Fruit fly (Drosophila melanogaster) whole organism, embryonic: ENCODE results near the gene CG14442.

Experiments used
- CG10147 ChIP-seq: fragments of 200-800 bp; sonication (Bioruptor generic); optimal IDR thresholded peaks from 2 replicates; lab custom pipeline; 2019; ENCODE audit warnings: missing biosample characterization, mild to moderate bottlenecking, missing genetic modification characterization, moderate library complexity
- CG11560 ChIP-seq: fragments of 200-800 bp; sonication (Bioruptor generic); IDR thresholded peaks from 3 replicates; pipeline ENCODE4 v1.3.6; 2022; ENCODE audit warnings: missing biosample characterization, missing genetic modification characterization
- CG12942 ChIP-seq: fragments of 200-800 bp; sonication (Bioruptor generic); optimal IDR thresholded peaks from 3 replicates; lab custom pipeline; 2016; ENCODE audit warnings: missing biosample characterization, missing genetic modification characterization
- CG17385 ChIP-seq: fragments of 200-800 bp; sonication (Bioruptor generic); optimal IDR thresholded peaks from 3 replicates; lab custom pipeline; 2018; ENCODE audit warnings: missing biosample characterization, mild to moderate bottlenecking, missing genetic modification characterization
- CG17612 ChIP-seq: fragments of 200-800 bp; sonication (Bioruptor generic); IDR thresholded peaks from 2 replicates; pipeline ENCODE4 v1.3.6; 2022; ENCODE audit warnings: missing biosample characterization, missing genetic modification characterization
- CG18764 ChIP-seq: fragments of 200-800 bp; sonication (Bioruptor generic); optimal IDR thresholded peaks from 3 replicates; lab custom pipeline; 2016; ENCODE audit warnings: missing biosample characterization, missing genetic modification characterization
- CG2678 ChIP-seq: fragments of 200-800 bp; sonication (Bioruptor generic); optimal IDR thresholded peaks from 3 replicates; lab custom pipeline; 2019; ENCODE audit warnings: missing biosample characterization, mild to moderate bottlenecking, missing genetic modification characterization, moderate library complexity
- CG2875 ChIP-seq: fragments of 200-800 bp; sonication (Bioruptor generic); optimal IDR thresholded peaks from 2 replicates; lab custom pipeline; 2017; ENCODE audit warnings: missing biosample characterization, mild to moderate bottlenecking, missing genetic modification characterization, missing genetic modification reagents
- CG30403 ChIP-seq: fragments of 200-800 bp; sonication (Bioruptor generic); optimal IDR thresholded peaks from 3 replicates; lab custom pipeline; 2016; ENCODE audit warnings: missing biosample characterization, missing genetic modification characterization
- CG31224 ChIP-seq: fragments of 200-800 bp; sonication (Bioruptor generic); IDR thresholded peaks from 2 replicates; pipeline ENCODE4 v1.3.6; 2022; ENCODE audit warnings: missing biosample characterization, missing genetic modification characterization
- CG32767 ChIP-seq: fragments of 200-800 bp; sonication (Bioruptor generic); IDR thresholded peaks from 2 replicates; pipeline ENCODE4 v1.3.6; 2022; ENCODE audit warnings: missing biosample characterization, missing genetic modification characterization
- CG3281 ChIP-seq: fragments of 200-800 bp; sonication (Bioruptor generic); optimal IDR thresholded peaks from 3 replicates; lab custom pipeline; 2017; ENCODE audit warnings: missing biosample characterization, mild to moderate bottlenecking, missing genetic modification characterization
- CG6175 ChIP-seq: fragments of 200-800 bp; sonication (Bioruptor generic); IDR thresholded peaks from 3 replicates; pipeline ENCODE4 v1.3.6; 2022; ENCODE audit warnings: missing biosample characterization, missing genetic modification characterization
- CG6765 ChIP-seq: fragments of 200-800 bp; sonication (Bioruptor generic); optimal IDR thresholded peaks from 3 replicates; lab custom pipeline; 2017; ENCODE audit warnings: missing biosample characterization, mild to moderate bottlenecking, missing genetic modification characterization
- CG6791 ChIP-seq: fragments of 200-800 bp; sonication (Bioruptor generic); IDR thresholded peaks from 3 replicates; pipeline ENCODE4 v1.3.6; 2022; ENCODE audit warnings: missing biosample characterization, missing genetic modification characterization; ENCODE audit not compliant: partially characterized antibody
- CoRest ChIP-seq: fragments of 200-800 bp; sonication (Bioruptor generic); optimal IDR thresholded peaks from 3 replicates; lab custom pipeline; 2018; ENCODE audit warnings: missing biosample characterization, mild to moderate bottlenecking, missing genetic modification characterization, moderate library complexity
- D19B ChIP-seq: fragments of 200-800 bp; sonication (Bioruptor generic); optimal IDR thresholded peaks from 2 replicates; lab custom pipeline; 2017; ENCODE audit warnings: missing biosample characterization, mild to moderate bottlenecking, missing genetic modification characterization
- Fer1 ChIP-seq: fragments of 200-800 bp; sonication (Bioruptor generic); optimal IDR thresholded peaks from 2 replicates; lab custom pipeline; 2017; ENCODE audit warnings: missing biosample characterization, mild to moderate bottlenecking, missing genetic modification characterization
- Gug ChIP-seq: fragments of 200-800 bp; sonication (Bioruptor generic); IDR thresholded peaks from 4 replicates; pipeline ENCODE4 v1.3.6; 2022; ENCODE audit warnings: missing biosample characterization, missing genetic modification characterization
- Hr51 ChIP-seq, 2 experiments: fragments of 200-800 bp; sonication (Bioruptor generic); optimal IDR thresholded peaks; 2 replicates in 1 of 2; 3 replicates in 1 of 2; lab custom pipeline; 2016 to 2018; ENCODE audit warnings: missing biosample characterization in 2 of 2, missing genetic modification characterization in 2 of 2, mild to moderate bottlenecking in 1 of 2, moderate library complexity in 1 of 2
- Jarid2 ChIP-seq: fragments of 200-800 bp; sonication (Bioruptor generic); optimal IDR thresholded peaks from 3 replicates; lab custom pipeline; 2017; ENCODE audit warnings: mild to moderate bottlenecking, missing biosample characterization, missing genetic modification reagents, missing genetic modification characterization
- Meics ChIP-seq: fragments of 200-800 bp; sonication (Bioruptor generic); optimal IDR thresholded peaks from 2 replicates; lab custom pipeline; 2017; ENCODE audit warnings: missing biosample characterization, mild to moderate bottlenecking, missing genetic modification characterization
- Myb ChIP-seq: fragments of 200-800 bp; sonication (Bioruptor generic); optimal IDR thresholded peaks from 2 replicates; lab custom pipeline; 2016; ENCODE audit warnings: missing biosample characterization, missing genetic modification characterization
- NFAT ChIP-seq: fragments of 200-800 bp; sonication (Bioruptor generic); IDR thresholded peaks from 2 replicates; pipeline ENCODE4 v1.3.6; 2022; ENCODE audit warnings: missing biosample characterization, missing genetic modification characterization
- Oaz ChIP-seq: fragments of 200-800 bp; sonication (Bioruptor generic); IDR thresholded peaks from 2 replicates; pipeline ENCODE4 v1.3.6; 2022; ENCODE audit warnings: missing biosample characterization, missing genetic modification characterization
- Sin3A ChIP-seq: fragments of >200 bp; optimal IDR thresholded peaks from 2 replicates; lab custom pipeline; 2018
- Sox102F ChIP-seq: fragments of 200-800 bp; sonication (Bioruptor generic); optimal IDR thresholded peaks from 2 replicates; lab custom pipeline; 2018; ENCODE audit warnings: missing biosample characterization, mild to moderate bottlenecking, missing genetic modification characterization, moderate library complexity
- Trl ChIP-seq, 3 experiments: fragments of >200 bp in 2 of 3; fragments of 200-800 bp in 1 of 3; sonication (Bioruptor generic) in 1 of 3; optimal IDR thresholded peaks; 2 replicates in 1 of 3; 3 replicates in 2 of 3; lab custom pipeline; 2016 to 2017; ENCODE audit warnings: missing biosample characterization in 1 of 3, missing genetic modification characterization in 1 of 3
- Usf ChIP-seq: fragments of 200-800 bp; sonication (Bioruptor generic); optimal IDR thresholded peaks from 2 replicates; lab custom pipeline; 2017; ENCODE audit warnings: missing genotype, missing biosample characterization, missing genetic modification characterization
- Xbp1 ChIP-seq: fragments of 200-800 bp; sonication (Bioruptor generic); optimal IDR thresholded peaks from 3 replicates; lab custom pipeline; 2016; ENCODE audit warnings: missing biosample characterization, mild to moderate bottlenecking, missing genetic modification characterization
- ap ChIP-seq: fragments of 200-800 bp; sonication (Bioruptor generic); IDR thresholded peaks from 2 replicates; pipeline ENCODE4 v1.3.6; 2022; ENCODE audit warnings: missing biosample characterization, missing genetic modification characterization
- ato ChIP-seq: fragments of 200-800 bp; sonication (Bioruptor generic); IDR thresholded peaks from 2 replicates; pipeline ENCODE4 v1.3.6; 2022; ENCODE audit warnings: missing biosample characterization, missing genetic modification characterization; ENCODE audit not compliant: partially characterized antibody
- bsh ChIP-seq, 2 experiments: fragments of 200-800 bp; sonication (Bioruptor generic); optimal IDR thresholded peaks; 2 replicates each; lab custom pipeline; 2017 to 2018; ENCODE audit warnings: mild to moderate bottlenecking in 2 of 2, missing biosample characterization in 2 of 2, missing genetic modification characterization in 2 of 2, moderate library complexity in 1 of 2
- chinmo ChIP-seq: fragments of 200-800 bp; sonication (Bioruptor generic); IDR thresholded peaks from 4 replicates; pipeline ENCODE4 v1.3.6; 2022; ENCODE audit warnings: missing biosample characterization, missing genetic modification characterization; ENCODE audit not compliant: partially characterized antibody
- chm ChIP-seq: fragments of 200-800 bp; sonication (Bioruptor generic); IDR thresholded peaks from 2 replicates; pipeline ENCODE4 v1.3.6; 2022; ENCODE audit warnings: missing biosample characterization, missing genetic modification characterization
- cwo ChIP-seq: fragments of 200-800 bp; sonication (Bioruptor generic); optimal IDR thresholded peaks from 3 replicates; lab custom pipeline; 2017; ENCODE audit warnings: missing biosample characterization, missing genetic modification characterization, mild to moderate bottlenecking, moderate library complexity, missing genetic modification reagents
- dpn ChIP-seq, 2 experiments: fragments of 200-800 bp; sonication (Bioruptor generic); optimal IDR thresholded peaks; 3 replicates each; lab custom pipeline; 2016; ENCODE audit warnings: missing biosample characterization in 2 of 2, missing genetic modification characterization in 2 of 2
- dysf ChIP-seq: fragments of 200-800 bp; sonication (Bioruptor generic); IDR thresholded peaks from 3 replicates; pipeline ENCODE4 v1.3.6; 2022; ENCODE audit warnings: missing biosample characterization, missing genetic modification characterization
- ewg ChIP-seq: fragments of 200-800 bp; sonication (Bioruptor generic); optimal IDR thresholded peaks from 3 replicates; lab custom pipeline; 2017; ENCODE audit warnings: mild to moderate bottlenecking, missing biosample characterization, missing genetic modification reagents, missing genetic modification characterization
- exex ChIP-seq: fragments of 200-800 bp; sonication (Bioruptor generic); optimal IDR thresholded peaks from 4 replicates; lab custom pipeline; 2018; ENCODE audit warnings: missing biosample characterization, mild to moderate bottlenecking, missing genetic modification characterization, moderate library complexity
- fd96Cb ChIP-seq: fragments of 200-800 bp; sonication (Bioruptor generic); optimal IDR thresholded peaks from 2 replicates; lab custom pipeline; 2018; ENCODE audit warnings: missing biosample characterization, mild to moderate bottlenecking, missing genetic modification characterization, moderate library complexity
- ftz-f1 ChIP-seq: fragments of 200-800 bp; sonication (Bioruptor generic); optimal IDR thresholded peaks from 2 replicates; lab custom pipeline; 2016; ENCODE audit warnings: missing biosample characterization, missing genetic modification characterization
- gem ChIP-seq: fragments of 200-800 bp; sonication (Bioruptor generic); optimal IDR thresholded peaks from 2 replicates; lab custom pipeline; 2019; ENCODE audit warnings: missing biosample characterization, mild to moderate bottlenecking, missing genetic modification characterization, moderate library complexity
- gt ChIP-seq: fragments of 200-800 bp; sonication (Bioruptor generic); IDR thresholded peaks from 2 replicates; pipeline ENCODE4 v1.3.6; 2022; ENCODE audit warnings: missing biosample characterization, missing genetic modification characterization
- klu ChIP-seq: fragments of 200-800 bp; sonication (Bioruptor generic); IDR thresholded peaks from 2 replicates; pipeline ENCODE4 v1.3.6; 2022; ENCODE audit warnings: missing biosample characterization, missing genetic modification characterization
- row ChIP-seq: fragments of 200-800 bp; sonication (Bioruptor generic); IDR thresholded peaks from 3 replicates; pipeline ENCODE4 v1.3.6; 2022; ENCODE audit warnings: missing biosample characterization, missing genetic modification characterization
- sens ChIP-seq: fragments of 200-800 bp; sonication (Bioruptor generic); peaks from one replicate; lab custom pipeline; 2016; ENCODE audit warnings: missing biosample characterization, missing genetic modification characterization
- slp2 ChIP-seq: fragments of 200-800 bp; sonication (Bioruptor generic); optimal IDR thresholded peaks from 2 replicates; lab custom pipeline; 2016; ENCODE audit warnings: missing biosample characterization, missing genetic modification characterization
- sug ChIP-seq: fragments of 200-800 bp; optimal IDR thresholded peaks from 2 replicates; lab custom pipeline; 2019; ENCODE audit warnings: missing biosample characterization, mild to moderate bottlenecking, missing genetic modification characterization, moderate library complexity
- trh ChIP-seq: fragments of 200-800 bp; sonication (Bioruptor generic); optimal IDR thresholded peaks from 2 replicates; lab custom pipeline; 2016; ENCODE audit warnings: missing biosample characterization, missing genetic modification characterization
- yki ChIP-seq: fragments of >200 bp; optimal IDR thresholded peaks from 3 replicates; lab custom pipeline; 2018

The CG14442 gene

dm6 chrX:6702028-6702433 is 7.2 kb upstream of the CG14442 start (continued):
- TF ChIP-seq Gug (GFP tag; lab: Robert Waterston, UW) (peak; percentile 45; the same call in 2 of the 4 replicates), CG31224 (GFP tag; lab: Robert Waterston, UW) (no peak), ewg (GFP tag; lab: Kevin White, UChicago) (peak; percentile 57), Fer1 (peak; percentile 14), CG12942 (GFP tag; lab: Kevin White, UChicago) (peak; percentile 44), CG11560 (0 out of 3 replicates have a peak, but pooled peaks have one; percentile 16), exex (tag; lab: Kevin White, UChicago) (no peak), Xbp1 (GFP tag; lab: Kevin White, UChicago) (peak; percentile 67), NFAT (GFP tag; lab: Robert Waterston, UW) (no peak), Meics (GFP tag; lab: Kevin White, UChicago) (peak; percentile 49), Trl (optimal IDR thresholded peaks at IDR 0.05; lab: Kevin White, UChicago) (no peak), Trl (GFP tag; optimal IDR thresholded peaks at IDR 0.05; lab: Kevin White, UChicago) (peak; percentile 37), CoRest (peak; percentile 79), CG2875 (peak; percentile 59), gt (GFP tag; lab: Robert Waterston, UW) (peak; percentile 19; the same call in 1 of the 2 replicates), klu (GFP tag; lab: Robert Waterston, UW) (0 out of 2 replicates have a peak, but pooled peaks have one; percentile 28), gem (peak; percentile 82), CG17612 (GFP tag; lab: Robert Waterston, UW) (no peak), Sox102F (GFP tag; lab: Kevin White, UChicago) (peak; percentile 87), ato (no peak), CG6765 (GFP tag; lab: Kevin White, UChicago) (peak; percentile 7), Usf (no peak), CG3281 (GFP tag; lab: Kevin White, UChicago) (peak; percentile 15), Oaz (GFP tag; lab: Robert Waterston, UW) (no peak), CG10147 (GFP tag; lab: Kevin White, UChicago) (peak; percentile 18), D19B (GFP tag; lab: Kevin White, UChicago) (no peak), sens (GFP tag; lab: Kevin White, UChicago) (peak; percentile 95), slp2 (GFP tag; lab: Kevin White, UChicago) (peak; percentile 62), dpn (GFP tag; optimal IDR thresholded peaks at IDR 0.05; lab: Kevin White, UChicago) (peak; percentile 56 to 63), CG32767 (peak; percentile 70; the same call in 1 of the 2 replicates), trh (GFP tag; lab: Kevin White, UChicago) (no peak), chinmo (GFP tag; lab: Robert Waterston, UW) (no peak), row (GFP tag; lab: Robert Waterston, UW) (peak; percentile 74), dysf (peak; percentile 68), CG18764 (peak; percentile 23), CG6791 (GFP tag; lab: Robert Waterston, UW) (no peak), ftz-f1 (GFP tag; lab: Kevin White, UChicago) (no peak), Myb (no peak), chm (GFP tag; lab: Robert Waterston, UW) (no peak), bsh (GFP tag; optimal IDR thresholded peaks at IDR 0.05; lab: Kevin White, UChicago) (peak; percentile 58 to 80), Sin3A (lab: Kevin White, UChicago) (no peak), CG6175 (GFP tag; lab: Robert Waterston, UW) (no peak), sug (tag; lab: Kevin White, UChicago) (peak; percentile 2), CG30403 (peak; percentile 68), Jarid2 (no peak), cwo (GFP tag; lab: Kevin White, UChicago) (peak; percentile 26), yki (lab: Kevin White, UChicago) (no peak), Hr51 (GFP tag; optimal IDR thresholded peaks at IDR 0.05; lab: Kevin White, UChicago) (peak in 1 of 2 experiments; percentile 83), CG2678 (tag; lab: Kevin White, UChicago) (peak; percentile 76), fd96Cb (peak; percentile 81), ap (GFP tag; lab: Robert Waterston, UW) (0 out of 2 replicates have a peak, but pooled peaks have one; percentile 25), CG17385 (GFP tag; lab: Kevin White, UChicago) (peak; percentile 65)
